Worm (Caenorhabditis elegans) whole organism, mixed stage, embryonic: Measurements from ENCODE around the gene W07G4.7.

Experiments
- ceh-43 ChIP-seq: fragments of 200-800 bp; sonication (Bioruptor generic); optimal IDR thresholded peaks from 2 replicates; lab custom pipeline; 2018; ENCODE audit warnings: mild to moderate bottlenecking, missing genetic modification characterization, moderate library complexity, missing compliant biosample characterization
- elt-1 ChIP-seq: sonication (generic microtip); optimal IDR thresholded peaks from 2 replicates; lab custom pipeline; 2017; ENCODE audit warnings: missing genetic modification characterization, mild to moderate bottlenecking, missing compliant biosample characterization, antibody characterized with exemption, moderate library complexity, borderline replicate concordance; ENCODE audit not compliant: insufficient read depth
- lin-13 ChIP-seq: fragments of 150-350 bp; optimal IDR thresholded peaks from 2 replicates; lab custom pipeline; 2014; ENCODE audit warnings: missing biosample characterization, missing genetic modification characterization
- lsy-2 ChIP-seq: fragments of 150-350 bp; optimal IDR thresholded peaks from 2 replicates; lab custom pipeline; 2014; ENCODE audit warnings: missing biosample characterization, missing genetic modification characterization
- mab-5 ChIP-seq: fragments of 150-350 bp; optimal IDR thresholded peaks from 2 replicates; lab custom pipeline; 2014; ENCODE audit warnings: missing biosample characterization, missing genetic modification characterization
- mep-1 ChIP-seq: fragments of 150-350 bp; optimal IDR thresholded peaks from 2 replicates; lab custom pipeline; 2017; ENCODE audit warnings: missing biosample characterization, missing genetic modification reagents, missing genetic modification characterization, inconsistent platforms
- nhr-12 ChIP-seq: fragments of 150-350 bp; optimal IDR thresholded peaks from 2 replicates; lab custom pipeline; 2014; ENCODE audit warnings: missing biosample characterization, missing genetic modification characterization
- nhr-28 ChIP-seq: fragments of 150-350 bp; optimal IDR thresholded peaks from 2 replicates; lab custom pipeline; 2014; ENCODE audit warnings: missing biosample characterization, missing genetic modification characterization
- nhr-76 ChIP-seq: sonication (generic microtip); optimal IDR thresholded peaks from 2 replicates; lab custom pipeline; 2017; ENCODE audit warnings: missing biosample characterization, missing genetic modification characterization
- pha-4 ChIP-seq: fragments of 150-350 bp; optimal IDR thresholded peaks from 2 replicates; lab custom pipeline; 2018; ENCODE audit warnings: missing biosample characterization, missing genetic modification reagents, missing genetic modification characterization
- sem-2 ChIP-seq: fragments of 200-800 bp; sonication (Bioruptor generic); optimal IDR thresholded peaks from 2 replicates; lab custom pipeline; 2018; ENCODE audit warnings: mild to moderate bottlenecking, missing genetic modification characterization, missing compliant biosample characterization
- zip-8 ChIP-seq: fragments of 150-350 bp; optimal IDR thresholded peaks from 2 replicates; lab custom pipeline; 2014; ENCODE audit warnings: missing biosample characterization, missing genetic modification characterization

DNA sequence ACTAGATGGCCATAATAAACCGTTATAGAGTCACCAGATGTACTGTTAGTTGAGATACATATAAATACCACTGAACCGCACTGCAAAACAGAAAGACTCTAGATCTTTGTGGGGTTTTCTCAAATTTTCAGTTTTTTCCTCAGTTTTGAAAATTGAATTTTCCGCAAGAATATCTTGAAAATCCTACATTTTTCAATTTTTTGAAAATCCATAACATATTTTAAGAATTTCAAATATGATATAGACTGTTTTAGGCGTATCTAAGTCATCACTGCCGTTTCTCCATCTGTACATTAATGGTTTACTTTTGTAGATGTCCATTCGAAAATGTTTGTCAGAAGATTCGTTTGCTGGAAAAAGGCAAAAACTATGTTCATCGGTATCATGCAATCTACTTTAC is 27.3 kb upstream of the W07G4.7 start, which contains the start of gene F42E8.1:
- no peak for TF ChIP-seq mep-1 (tag; lab: Kevin White, UChicago)
- TF ChIP-seq elt-1 (tag; lab: Kevin White, UChicago): no peak
- TF ChIP-seq ceh-43 (GFP tag; lab: Kevin White, UChicago): no peak
- TF ChIP-seq nhr-76: no peak
- TF ChIP-seq nhr-12 (tag; lab: Kevin White, UChicago): no peak
- no peak for TF ChIP-seq lsy-2 (tag; lab: Kevin White, UChicago)
- no peak for TF ChIP-seq mab-5
- TF ChIP-seq nhr-28 (tag; lab: Kevin White, UChicago): no peak
- no peak for TF ChIP-seq lin-13 (tag; lab: Kevin White, UChicago)
- TF ChIP-seq zip-8 (tag; lab: Kevin White, UChicago): no peak
- no peak for TF ChIP-seq pha-4 (tag; lab: Kevin White, UChicago)
- no peak for TF ChIP-seq sem-2 (GFP tag; lab: Kevin White, UChicago)
